Worm (Caenorhabditis elegans): ENCODE data around the gene F35A5.8.

F35A5.8 gene

DNA sequence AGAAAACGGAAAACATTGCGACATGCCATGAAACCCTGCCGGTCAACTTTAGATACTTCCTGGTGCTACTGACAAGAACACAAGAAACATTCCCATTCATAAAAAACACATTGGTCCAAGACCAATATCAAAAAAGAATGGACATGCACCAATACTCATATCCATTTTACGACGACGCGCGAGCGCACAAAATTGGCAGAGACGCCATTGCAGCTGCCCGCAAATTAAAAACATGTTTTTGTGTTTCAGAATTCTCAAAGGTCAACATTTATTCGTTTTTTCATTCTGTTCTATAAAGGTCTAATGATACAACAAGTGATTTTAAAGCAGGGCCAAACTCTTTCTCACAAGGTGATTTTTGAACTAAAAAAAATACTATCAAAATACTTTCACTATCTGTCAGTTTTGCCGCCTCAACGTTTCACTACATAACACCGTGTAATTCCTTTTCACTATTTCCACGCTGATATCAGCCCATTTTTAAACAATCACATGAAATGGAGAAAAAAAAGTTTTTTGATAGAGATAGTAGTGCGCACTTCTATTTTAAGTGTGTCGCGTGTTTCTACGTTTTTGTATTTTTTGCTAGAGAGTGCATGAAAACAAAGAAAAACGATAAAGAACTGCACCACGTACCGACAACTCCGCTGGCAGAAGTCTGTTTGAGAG, 15.7 kb upstream of the F35A5.8 start:
- TF ChIP-seq dsc-1 (tag; optimal IDR thresholded peaks at IDR 0.05) (peak; percentile 90), alr-1 (tag; optimal IDR thresholded peaks at IDR 0.05; ENCODE audit: borderline replicate concordance) (no peak), lin-35 (GFP tag; optimal IDR thresholded peaks at IDR 0.05) (peak in 1 of 2 experiments; percentile 39), elt-3 (tag; optimal IDR thresholded peaks at IDR 0.05) (peak in 4 of 6 experiments; percentile 16 to 63 (median 30)), fkh-4 (tag; optimal IDR thresholded peaks at IDR 0.05; ENCODE audit: borderline replicate concordance) (peak; percentile 40), blmp-1 (tag; optimal IDR thresholded peaks at IDR 0.05) (peak; percentile 76), nhr-85 (tag) (peak; percentile 40), lin-14 (GFP tag; optimal IDR thresholded peaks at IDR 0.05) (peak; percentile 41), tlp-1 (tag; optimal IDR thresholded peaks at IDR 0.05) (no peak), nhr-90 (tag; optimal IDR thresholded peaks at IDR 0.05; ENCODE audit: poor library complexity) (peak; percentile 6), hpl-2 (GFP tag; optimal IDR thresholded peaks at IDR 0.05) (peak; percentile 37), grh-1 (GFP tag; IDR thresholded peaks at IDR 0.05) (no peak), lin-15B (tag; optimal IDR thresholded peaks at IDR 0.05) (no peak), nhr-19 (GFP tag; conservative IDR thresholded peaks at IDR 0.05) (peak; percentile 3; the same call in 1 of the 2 replicates), elt-2 (tag; optimal IDR thresholded peaks at IDR 0.05) (peak; percentile 84), nhr-71 (tag; optimal IDR thresholded peaks at IDR 0.05) (peak; percentile 53), mdl-1 (tag; optimal IDR thresholded peaks at IDR 0.05) (peak in 1 of 2 experiments; percentile 35), unc-86 (tag; optimal IDR thresholded peaks at IDR 0.05) (no peak), pqm-1 (tag; optimal IDR thresholded peaks at IDR 0.05) (peak; percentile 14), nhr-20 (tag; optimal IDR thresholded peaks at IDR 0.05) (peak; percentile 43), snu-23 (GFP tag; optimal IDR thresholded peaks at IDR 0.05) (peak; percentile 32)

DNA sequence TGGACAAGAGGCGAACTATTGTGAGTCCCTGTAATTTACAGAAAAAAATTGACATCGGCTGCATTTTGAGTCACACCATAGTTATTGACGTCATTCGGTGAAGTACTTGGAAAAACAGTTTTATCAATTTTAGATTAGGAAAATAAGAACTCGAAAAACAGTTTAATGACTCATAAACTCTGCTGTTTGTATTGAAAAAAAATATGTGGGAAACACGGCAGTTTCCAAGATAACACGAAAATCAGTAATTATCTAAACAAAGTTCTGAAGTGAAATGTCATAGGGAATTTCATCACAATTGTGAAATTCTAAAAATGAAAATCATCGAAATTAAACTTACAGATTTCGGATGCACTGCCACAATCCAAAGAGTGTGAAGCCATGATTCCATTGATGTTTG, 11.6 kb upstream of the F35A5.8 start:
- TF ChIP-seq aly-2 (tag; optimal IDR thresholded peaks at IDR 0.05) (no peak), fkh-4 (tag; optimal IDR thresholded peaks at IDR 0.05; ENCODE audit: borderline replicate concordance) (no peak), lsy-2 (tag; optimal IDR thresholded peaks at IDR 0.05) (no peak), dpl-1 (GFP tag; optimal IDR thresholded peaks at IDR 0.05) (no peak), nhr-11 (tag; optimal IDR thresholded peaks at IDR 0.05) (no peak), lin-35 (GFP tag; optimal IDR thresholded peaks at IDR 0.05) (no peak), ces-1 (GFP tag; optimal IDR thresholded peaks at IDR 0.05) (no peak), nhr-12 (tag; optimal IDR thresholded peaks at IDR 0.05) (no peak), hlh-4 (tag; optimal IDR thresholded peaks at IDR 0.05) (no peak), unc-130 (tag; optimal IDR thresholded peaks at IDR 0.05) (no peak), unc-30 (tag; optimal IDR thresholded peaks at IDR 0.05) (no peak), zag-1 (tag; optimal IDR thresholded peaks at IDR 0.05) (no peak)

DNA sequence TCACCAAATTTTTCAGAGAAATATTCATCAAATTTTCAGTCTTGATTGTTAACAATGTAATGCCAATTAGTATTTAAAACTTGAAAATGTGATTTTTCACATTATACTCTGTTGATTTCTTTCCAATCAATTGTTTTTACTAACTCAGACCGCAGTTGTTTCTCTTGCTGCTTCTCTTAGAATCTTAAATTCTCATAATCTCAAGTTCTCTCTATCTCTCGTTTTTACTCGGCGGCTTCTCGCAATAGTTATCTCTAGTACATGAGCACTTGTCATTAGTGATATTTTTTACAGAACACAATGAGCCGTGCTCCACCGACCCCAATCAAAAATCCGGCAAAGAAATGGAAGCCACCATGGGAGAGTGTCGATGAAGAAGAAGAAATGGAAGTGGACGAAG, 3.9 kb upstream of the F35A5.8 start, which contains the start of gene F35A5.1:
F35A5.1 (plus strand) TSS at position 301 of the 400 bp plus-strand sequence.
- TF ChIP-seq pqm-1 (tag; optimal IDR thresholded peaks at IDR 0.05): no peak
- TF ChIP-seq egl-27 (tag; optimal IDR thresholded peaks at IDR 0.05): no peak
- TF ChIP-seq snu-23 (GFP tag; optimal IDR thresholded peaks at IDR 0.05): no peak
- TF ChIP-seq isw-1 (GFP tag; IDR thresholded peaks at IDR 0.05): no peak
- TF ChIP-seq nhr-77 (tag; optimal IDR thresholded peaks at IDR 0.05): no peak
- TF ChIP-seq egl-13 (tag; optimal IDR thresholded peaks at IDR 0.05): no peak
- TF ChIP-seq sox-4 (tag; optimal IDR thresholded peaks at IDR 0.05): no peak
- no peak for TF ChIP-seq nhr-11 (tag; optimal IDR thresholded peaks at IDR 0.05)
- TF ChIP-seq nhr-71 (tag; optimal IDR thresholded peaks at IDR 0.05): no peak
- TF ChIP-seq fkh-4 (tag; optimal IDR thresholded peaks at IDR 0.05; ENCODE audit: borderline replicate concordance): no peak
- TF ChIP-seq ets-5 (GFP tag; IDR thresholded peaks at IDR 0.05): no peak
- TF ChIP-seq xbp-1 (tag; optimal IDR thresholded peaks at IDR 0.05): no peak
- TF ChIP-seq nhr-85 (tag): no peak
- no peak for TF ChIP-seq sptf-1 (tag; optimal IDR thresholded peaks at IDR 0.05)
- TF ChIP-seq grh-1 (GFP tag; IDR thresholded peaks at IDR 0.05): no peak
- no peak for TF ChIP-seq lin-35 (GFP tag; optimal IDR thresholded peaks at IDR 0.05)
- TF ChIP-seq aha-1 (tag; optimal IDR thresholded peaks at IDR 0.05): no peak
- no peak for TF ChIP-seq nhr-47 (tag; optimal IDR thresholded peaks at IDR 0.05)
- TF ChIP-seq hpl-2 (GFP tag; optimal IDR thresholded peaks at IDR 0.05): no peak
- TF ChIP-seq sup-37 (GFP tag; optimal IDR thresholded peaks at IDR 0.05): no peak

Data from whole organism, L1 larva.